Worm (Caenorhabditis elegans): ENCODE data around the gene gtr-1.

DNA sequence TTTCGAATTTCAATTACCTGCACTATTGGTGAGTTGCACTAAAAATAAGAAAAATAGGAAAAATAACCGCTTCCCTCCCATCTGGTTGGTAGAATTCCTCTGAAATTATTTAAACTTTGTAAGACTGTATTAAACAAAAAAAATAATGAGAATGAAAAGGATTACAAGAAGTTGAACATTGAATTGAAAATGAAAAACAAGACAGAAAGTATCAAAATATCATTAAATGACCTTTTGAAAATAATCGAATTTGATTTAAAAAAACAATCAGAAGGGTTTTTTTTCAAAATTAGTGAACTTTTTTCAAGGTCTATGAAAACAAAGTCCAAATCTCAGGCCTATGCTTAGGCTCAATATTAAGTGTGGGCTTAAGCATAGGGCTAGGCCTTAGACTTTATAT lies 48.8 kb downstream of the gtr-1 start, which contains the start of gene igcm-1:
- no peak for TF ChIP-seq nhr-76 (tag; optimal IDR thresholded peaks at IDR 0.05)
- TF ChIP-seq nhr-28 (tag; optimal IDR thresholded peaks at IDR 0.05): no peak
- TF ChIP-seq unc-39 (tag; optimal IDR thresholded peaks at IDR 0.05): no peak
- TF ChIP-seq snpc-4 (tag; optimal IDR thresholded peaks at IDR 0.05): no peak
- TF ChIP-seq mep-1 (tag; optimal IDR thresholded peaks at IDR 0.05): no peak
- no peak for TF ChIP-seq elt-1 (tag; optimal IDR thresholded peaks at IDR 0.05; ENCODE audit: borderline replicate concordance, insufficient read depth)
- no peak for TF ChIP-seq nhr-237 (tag; optimal IDR thresholded peaks at IDR 0.05)

Measured in whole organism, mixed stage, embryonic.